Worm (Caenorhabditis elegans) whole organism, midembryonic: ENCODE data around the gene ttr-47.

Experiments used
- T22C8.4 ChIP-seq: fragments of 200-800 bp; sonication (Bioruptor generic); IDR thresholded peaks from 2 replicates; pipeline ENCODE4 v1.3.6; 2022; ENCODE audit warnings: missing genetic modification characterization, missing compliant biosample characterization
- cog-1 ChIP-seq: sonication (generic microtip); optimal IDR thresholded peaks from 2 replicates; lab custom pipeline; 2016; ENCODE audit warnings: missing genetic modification characterization, missing compliant biosample characterization
- flt-1 ChIP-seq: fragments of 200-800 bp; sonication (Bioruptor generic); IDR thresholded peaks from 2 replicates; pipeline ENCODE4 v1.3.6; 2022; ENCODE audit warnings: missing genetic modification characterization, missing compliant biosample characterization
- klf-2 ChIP-seq: fragments of 200-800 bp; sonication (Bioruptor generic); conservative IDR thresholded peaks from 2 replicates; pipeline ENCODE4 v1.3.6; 2022; ENCODE audit warnings: missing genetic modification reagents, missing genetic modification characterization, missing compliant biosample characterization
- med-1 ChIP-seq: sonication (generic microtip); optimal IDR thresholded peaks from 2 replicates; lab custom pipeline; 2017; ENCODE audit warnings: missing genetic modification characterization, mild to moderate bottlenecking, missing compliant biosample characterization, antibody characterized with exemption, missing genetic modification reagents; ENCODE audit not compliant: insufficient read depth
- ref-1 ChIP-seq: fragments of 200-800 bp; sonication (Bioruptor generic); conservative IDR thresholded peaks from 2 replicates; pipeline ENCODE4 v1.3.6; 2022; ENCODE audit warnings: missing genetic modification reagents, missing genetic modification characterization, missing compliant biosample characterization
- tab-1 ChIP-seq: fragments of 200-800 bp; sonication (Bioruptor generic); IDR thresholded peaks from 2 replicates; pipeline ENCODE4 v1.3.6; 2022; ENCODE audit warnings: missing genetic modification characterization, missing compliant biosample characterization
- ztf-23 ChIP-seq: fragments of 200-800 bp; sonication (Bioruptor generic); IDR thresholded peaks from 2 replicates; pipeline ENCODE4 v1.3.6; 2022; ENCODE audit warnings: missing genetic modification reagents, missing genetic modification characterization, missing compliant biosample characterization
- ztf-29 ChIP-seq: fragments of 200-800 bp; sonication (Bioruptor generic); IDR thresholded peaks from 2 replicates; pipeline ENCODE4 v1.3.6; 2022; ENCODE audit warnings: missing genetic modification reagents, missing genetic modification characterization, missing compliant biosample characterization

ttr-47 gene

ce11 chrV:8949873-8950272, 27.0 kb downstream of the ttr-47 start:
- TF ChIP-seq klf-2 (GFP tag; lab: Robert Waterston, UW), result no peak
- no peak for TF ChIP-seq ztf-23 (GFP tag; lab: Robert Waterston, UW)
- TF ChIP-seq T22C8.4 (GFP tag; lab: Robert Waterston, UW), result no peak
- no peak for TF ChIP-seq tab-1 (GFP tag; lab: Robert Waterston, UW)
- no peak for TF ChIP-seq cog-1 (tag; lab: Kevin White, UChicago)
- TF ChIP-seq ref-1, result no peak
- no peak for TF ChIP-seq ztf-29 (GFP tag; lab: Robert Waterston, UW)
- TF ChIP-seq flt-1, result no peak
- no peak for TF ChIP-seq med-1 (GFP tag; lab: Kevin White, UChicago)

DNA sequence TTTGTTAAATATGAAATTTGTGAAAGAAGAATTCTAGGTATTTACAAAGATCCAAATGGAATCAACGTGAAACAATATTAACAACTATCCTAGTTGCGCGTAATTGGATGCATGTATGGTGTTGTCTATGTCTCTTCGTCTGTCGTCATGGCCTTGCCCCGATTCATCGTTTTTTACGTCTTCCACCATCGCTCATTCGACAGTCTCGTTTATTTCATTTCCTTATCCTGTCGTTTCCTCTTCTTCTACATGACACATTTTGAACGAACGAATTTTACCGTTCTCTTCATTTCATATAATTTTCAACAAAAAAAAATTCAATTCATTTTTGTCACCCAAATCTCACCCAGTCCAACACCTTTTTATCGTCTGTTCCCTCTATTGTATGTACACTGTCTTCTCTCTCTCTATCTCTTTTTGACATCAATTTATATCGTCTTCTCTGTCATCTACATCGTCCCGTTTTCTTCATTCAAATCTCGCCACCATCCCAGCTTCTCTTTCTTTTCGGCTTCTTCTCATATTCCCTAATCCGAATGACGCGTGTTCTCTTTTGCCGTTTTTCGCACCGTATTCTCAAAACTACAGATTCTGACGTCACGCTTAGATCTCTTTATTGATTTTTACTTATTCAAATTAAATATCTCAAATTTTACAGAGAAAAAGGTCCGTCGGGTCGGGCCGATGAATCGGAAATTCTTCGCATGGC, 33.7 kb downstream of the ttr-47 start, which contains the start of gene ttc-17:
Gene ttc-17 (plus strand): TSS at position 659 of the 709 bp plus-strand sequence.
- no peak for TF ChIP-seq flt-1
- TF ChIP-seq ztf-23 (GFP tag; lab: Robert Waterston, UW), result no peak
- no peak for TF ChIP-seq tab-1 (GFP tag; lab: Robert Waterston, UW)
- TF ChIP-seq T22C8.4 (GFP tag; lab: Robert Waterston, UW), result 0 out of 2 replicates have a peak, but pooled peaks have one; percentile 12
- no peak for TF ChIP-seq klf-2 (GFP tag; lab: Robert Waterston, UW)
- peak; percentile 69; the same call in 1 of the 2 replicates for TF ChIP-seq ztf-29 (GFP tag; lab: Robert Waterston, UW)
- TF ChIP-seq med-1 (GFP tag; lab: Kevin White, UChicago), result no peak
- no peak for TF ChIP-seq cog-1 (tag; lab: Kevin White, UChicago)

DNA sequence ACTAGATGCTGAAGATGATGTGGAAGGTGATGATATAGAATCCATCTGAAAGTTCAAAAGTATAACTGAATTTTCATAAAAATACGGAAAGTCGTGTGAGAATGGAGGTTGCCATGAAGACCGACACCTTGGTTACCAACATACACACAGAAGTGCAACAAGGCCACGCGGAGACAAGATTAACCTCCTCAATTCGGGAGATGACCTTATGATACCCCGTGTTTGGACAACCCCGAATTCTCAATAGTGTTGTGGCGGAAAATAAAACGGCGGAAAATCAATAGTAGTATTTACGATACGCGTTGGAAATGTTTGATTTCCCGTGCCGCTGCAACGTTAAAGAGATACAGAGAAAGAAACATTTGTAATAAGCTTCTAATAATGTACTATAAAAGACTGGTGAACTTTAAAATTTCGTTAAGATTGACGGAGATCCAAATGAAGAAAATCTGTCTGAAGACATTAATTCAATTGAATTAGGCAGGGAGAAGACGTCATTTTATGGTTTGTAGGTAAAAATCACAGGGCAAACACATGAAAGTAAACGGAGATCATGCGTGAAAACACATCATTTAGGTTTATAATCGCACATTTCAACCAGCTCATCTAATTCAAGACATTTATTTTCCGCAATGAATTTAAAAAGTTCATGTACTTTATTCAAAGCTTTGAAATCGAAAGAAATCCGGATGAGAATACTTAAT, 41.3 kb downstream of the ttr-47 start, which contains the start of gene nhr-44:
Gene nhr-44 (minus strand): TSS at position 51 of the 704 bp plus-strand sequence.
- TF ChIP-seq ref-1 (no peak), flt-1 (no peak), med-1 (GFP tag; lab: Kevin White, UChicago) (no peak), T22C8.4 (GFP tag; lab: Robert Waterston, UW) (no peak), tab-1 (GFP tag; lab: Robert Waterston, UW) (no peak), ztf-29 (GFP tag; lab: Robert Waterston, UW) (no peak), ztf-23 (GFP tag; lab: Robert Waterston, UW) (no peak), cog-1 (tag; lab: Kevin White, UChicago) (no peak), klf-2 (GFP tag; lab: Robert Waterston, UW) (no peak)

DNA sequence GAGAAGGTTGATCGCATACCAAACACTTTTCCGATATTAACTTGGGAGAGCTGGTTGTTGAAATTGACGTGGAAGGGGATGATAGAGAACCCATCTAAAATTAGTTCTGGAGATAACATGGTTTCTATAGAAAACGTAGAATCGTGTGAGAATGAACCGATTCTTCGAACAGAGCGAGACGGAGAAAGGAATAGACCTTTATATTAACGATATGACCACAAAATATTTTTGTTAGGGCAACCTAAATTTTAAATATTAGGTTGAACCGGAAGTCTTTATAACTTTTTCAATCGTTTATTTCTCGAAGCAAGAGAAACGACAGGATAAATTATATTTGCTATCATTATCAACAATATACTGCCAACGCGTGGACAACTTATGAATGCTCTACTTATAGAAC, 43.2 kb downstream of the ttr-47 start, which contains the start of gene nhr-219:
Gene nhr-219 (minus strand): TSS at position 101 of the 400 bp plus-strand sequence.
- TF ChIP-seq cog-1 (tag; lab: Kevin White, UChicago) (no peak), ztf-23 (GFP tag; lab: Robert Waterston, UW) (no peak), tab-1 (GFP tag; lab: Robert Waterston, UW) (no peak), ztf-29 (GFP tag; lab: Robert Waterston, UW) (no peak), med-1 (GFP tag; lab: Kevin White, UChicago) (no peak), T22C8.4 (GFP tag; lab: Robert Waterston, UW) (no peak), klf-2 (GFP tag; lab: Robert Waterston, UW) (no peak), flt-1 (no peak), ref-1 (no peak)

- TF ChIP-seq klf-2 (GFP tag; lab: Robert Waterston, UW), result no peak
- no peak for TF ChIP-seq ref-1
- TF ChIP-seq ztf-23 (GFP tag; lab: Robert Waterston, UW), result no peak
- no peak for TF ChIP-seq T22C8.4 (GFP tag; lab: Robert Waterston, UW)
These were observed 49.4 kb downstream of the ttr-47 start, which contains the start of gene nhr-195 for ce11 chrV:8972271-8972670. Gene nhr-195 (minus strand): TSS chrV:8972371.
